Worm (Caenorhabditis elegans): Measurements from ENCODE around the gene svh-5.

Gene svh-5

DNA sequence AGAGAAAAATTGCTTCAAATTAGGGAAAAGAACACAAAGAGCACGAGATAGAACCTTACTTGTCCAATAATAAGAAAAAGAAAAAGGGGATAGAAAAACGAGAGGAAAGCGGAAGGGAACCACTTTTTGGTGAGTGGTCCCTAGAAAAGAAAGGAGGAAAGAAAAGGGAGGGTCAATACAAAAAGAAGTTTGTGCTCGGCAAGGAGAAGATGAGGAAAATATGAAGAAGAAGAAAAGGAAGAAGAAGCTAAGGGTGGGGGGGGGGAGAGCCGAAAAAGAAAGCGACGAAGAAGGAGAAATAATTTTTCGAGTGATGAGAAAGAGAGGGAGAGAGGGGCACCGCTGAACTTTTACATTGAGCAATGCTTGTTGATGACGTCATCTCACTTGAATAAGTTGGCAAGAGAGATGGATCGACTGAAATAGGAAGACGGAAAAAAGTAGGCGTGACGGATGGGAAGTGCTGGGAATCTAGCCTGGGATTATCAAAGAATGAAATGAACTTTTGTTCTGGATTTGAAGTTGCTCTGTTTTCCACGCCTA is 8.3 kb upstream of the svh-5 start (continued):
- TF ChIP-seq unc-62 (GFP tag; optimal IDR thresholded peaks at IDR 0.05) (no peak), ces-1 (GFP tag; optimal IDR thresholded peaks at IDR 0.05) (no peak), pqm-1 (tag; optimal IDR thresholded peaks at IDR 0.05) (no peak), ceh-63 (GFP tag; optimal IDR thresholded peaks at IDR 0.05) (no peak), snpc-4 (tag; optimal IDR thresholded peaks at IDR 0.05) (no peak), nhr-19 (GFP tag; conservative IDR thresholded peaks at IDR 0.05) (peak; percentile 38), ceh-82 (tag; optimal IDR thresholded peaks at IDR 0.05) (peak in 2 of 3 experiments; percentile 27)

DNA sequence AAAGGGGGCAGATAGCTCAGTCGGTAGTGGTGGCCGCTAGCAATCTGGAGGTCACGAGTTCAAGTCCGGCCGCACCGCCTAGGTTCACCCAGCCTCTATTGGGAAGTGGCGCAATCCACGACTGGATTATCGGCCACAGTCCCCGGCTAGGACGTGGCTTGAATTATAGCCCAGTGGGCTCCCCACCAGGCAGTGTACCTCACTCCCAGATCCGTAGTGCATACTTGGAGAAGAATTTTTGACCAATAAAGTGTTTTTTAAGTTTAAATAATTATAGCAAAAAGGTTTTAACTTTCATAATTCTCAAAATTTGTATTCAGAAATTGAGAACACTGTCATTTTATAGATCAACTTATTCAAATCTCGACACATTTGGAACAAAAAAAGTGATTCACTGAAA is 7.8 kb upstream of the svh-5 start:
- TF ChIP-seq Y116A8C.19 (tag; optimal IDR thresholded peaks at IDR 0.05; ENCODE audit: borderline replicate concordance) = no peak
- no peak for TF ChIP-seq fkh-8 (tag; optimal IDR thresholded peaks at IDR 0.05)
- TF ChIP-seq nhr-85 (tag) = peak; percentile 4

DNA sequence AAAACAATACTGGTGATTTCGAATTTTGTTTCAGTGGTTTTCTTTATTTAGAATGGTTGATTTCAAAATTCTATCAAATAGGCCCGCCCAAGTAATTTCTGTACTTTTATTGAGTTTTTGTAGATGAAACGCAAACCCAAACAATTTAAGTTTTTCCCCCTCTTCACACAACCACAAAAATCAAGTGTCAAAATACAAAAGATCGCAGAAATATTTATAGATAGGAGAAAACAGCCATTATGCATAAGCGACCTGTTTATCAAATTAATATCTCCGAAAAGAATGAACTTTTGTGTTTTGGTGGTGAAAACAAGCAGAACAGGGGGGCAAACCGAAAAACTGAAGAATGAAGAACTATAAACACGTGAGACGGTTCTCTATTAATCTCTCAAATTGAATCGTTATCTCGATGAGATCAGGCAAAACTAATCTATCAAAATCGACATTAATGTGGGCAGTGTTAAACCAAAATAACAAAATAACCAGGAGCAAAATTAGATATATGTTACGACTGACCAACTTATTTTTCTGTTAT is 6.5 kb upstream of the svh-5 start:
- TF ChIP-seq C04F5.9 (tag; optimal IDR thresholded peaks at IDR 0.05) (no peak), unc-62 (GFP tag; optimal IDR thresholded peaks at IDR 0.05) (no peak), mab-9 (GFP tag; IDR thresholded peaks at IDR 0.05) (no peak), ets-5 (GFP tag; IDR thresholded peaks at IDR 0.05) (no peak), unc-30 (tag; optimal IDR thresholded peaks at IDR 0.05) (no peak), lin-14 (GFP tag; optimal IDR thresholded peaks at IDR 0.05) (peak; percentile 55), nhr-85 (tag) (peak; percentile 86), alr-1 (tag; optimal IDR thresholded peaks at IDR 0.05; ENCODE audit: borderline replicate concordance) (no peak), fkh-4 (tag; optimal IDR thresholded peaks at IDR 0.05; ENCODE audit: borderline replicate concordance) (no peak), elt-3 (tag; optimal IDR thresholded peaks at IDR 0.05) (peak in 2 of 6 experiments; percentile 14 to 56), fkh-8 (tag; optimal IDR thresholded peaks at IDR 0.05) (no peak), nhr-90 (tag; optimal IDR thresholded peaks at IDR 0.05; ENCODE audit: poor library complexity) (no peak), nhr-71 (tag; optimal IDR thresholded peaks at IDR 0.05) (peak; percentile 68), irx-1 (tag; optimal IDR thresholded peaks at IDR 0.05) (no peak), sox-4 (tag; optimal IDR thresholded peaks at IDR 0.05) (no peak), zag-1 (tag; optimal IDR thresholded peaks at IDR 0.05) (no peak), lin-15B (tag; optimal IDR thresholded peaks at IDR 0.05) (no peak), blmp-1 (tag; optimal IDR thresholded peaks at IDR 0.05) (peak; percentile 81), nhr-47 (tag; optimal IDR thresholded peaks at IDR 0.05) (no peak), mdl-1 (tag; optimal IDR thresholded peaks at IDR 0.05) (no peak), C16A3.4 (tag; optimal IDR thresholded peaks at IDR 0.05) (no peak), nhr-12 (tag; optimal IDR thresholded peaks at IDR 0.05) (no peak), efl-1 (optimal IDR thresholded peaks at IDR 0.05) (no peak), efl-1 (GFP tag; optimal IDR thresholded peaks at IDR 0.05 in 1 of 2) (peak in 1 of 2 experiments; percentile 31), ceh-63 (GFP tag; optimal IDR thresholded peaks at IDR 0.05) (no peak), tlp-1 (tag; optimal IDR thresholded peaks at IDR 0.05) (no peak), grh-1 (GFP tag; IDR thresholded peaks at IDR 0.05) (no peak), dsc-1 (tag; optimal IDR thresholded peaks at IDR 0.05) (no peak), lin-13 (GFP tag; optimal IDR thresholded peaks at IDR 0.05) (no peak), lsy-2 (tag; optimal IDR thresholded peaks at IDR 0.05) (no peak), lir-3 (tag; optimal IDR thresholded peaks at IDR 0.05; ENCODE audit: poor library complexity) (no peak), snu-23 (GFP tag; optimal IDR thresholded peaks at IDR 0.05) (peak; percentile 26), efl-3 (GFP tag; optimal IDR thresholded peaks at IDR 0.05) (no peak), unc-98 (GFP tag; IDR thresholded peaks at IDR 0.05) (no peak), nhr-20 (tag; optimal IDR thresholded peaks at IDR 0.05) (peak; percentile 20)

All from whole organism, L1 larva.